Fruit fly (Drosophila melanogaster): ENCODE measurements around the gene ush.

Gene ush

DNA sequence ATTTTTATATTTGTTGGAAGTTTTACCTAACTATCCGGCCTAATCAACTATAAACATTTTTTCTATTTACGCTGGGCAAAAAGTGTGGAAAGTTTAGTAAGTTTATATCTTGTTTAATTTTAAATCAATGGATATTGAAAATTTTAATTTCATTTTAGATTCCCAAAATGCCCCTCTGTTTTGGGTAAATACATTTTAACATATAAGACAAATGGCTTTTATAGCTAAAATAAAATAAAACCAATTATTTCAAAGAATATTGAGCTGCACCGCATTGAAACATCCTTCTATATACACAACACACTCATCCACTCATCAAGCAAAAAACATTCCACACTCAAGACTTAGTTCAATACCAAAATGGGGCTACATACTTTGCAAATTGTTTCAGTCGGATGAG, at the start of gene ush:
Gene ush (plus strand): TSS at position 301 of the 400 bp plus-strand sequence.
- TF ChIP-seq esn (GFP tag; optimal IDR thresholded peaks at IDR 0.05): no peak
- TF ChIP-seq ss (GFP tag; optimal IDR thresholded peaks at IDR 0.05): no peak
- TF ChIP-seq Sox102F (GFP tag; optimal IDR thresholded peaks at IDR 0.05): no peak
- no peak for TF ChIP-seq Gug (GFP tag; IDR thresholded peaks at IDR 0.05)
- no peak for TF ChIP-seq fkh (GFP tag; optimal IDR thresholded peaks at IDR 0.05)

DNA sequence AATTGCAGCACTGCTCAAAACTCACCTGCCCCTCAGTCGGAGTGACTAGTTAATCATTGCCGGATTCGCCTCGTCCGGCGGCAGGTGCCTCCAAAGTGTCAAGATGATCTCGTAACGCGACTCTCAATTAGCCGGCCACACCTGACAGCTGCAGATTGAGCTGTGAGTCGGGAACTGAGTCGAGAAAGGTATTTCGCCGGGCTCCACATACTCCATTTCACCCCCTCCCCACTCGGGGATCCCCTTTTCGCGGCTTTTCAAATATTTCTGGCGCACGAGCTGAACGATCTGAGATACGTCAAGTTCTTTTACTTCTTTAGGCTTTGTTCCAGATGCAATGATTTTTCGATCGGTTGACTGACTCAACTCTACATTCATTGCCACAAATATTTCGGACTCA, 49.6 kb upstream of the ush start:
- no peak for TF ChIP-seq Ets96B (tag; optimal IDR thresholded peaks at IDR 0.05)
- no peak for TF ChIP-seq Met (GFP tag; optimal IDR thresholded peaks at IDR 0.05)
- TF ChIP-seq CG6276 (GFP tag; optimal IDR thresholded peaks at IDR 0.05): no peak
- TF ChIP-seq Ets21C (GFP tag; optimal IDR thresholded peaks at IDR 0.05): no peak
- TF ChIP-seq topi (GFP tag; optimal IDR thresholded peaks at IDR 0.05): no peak
- TF ChIP-seq CG9139 (GFP tag; optimal IDR thresholded peaks at IDR 0.05): no peak

DNA sequence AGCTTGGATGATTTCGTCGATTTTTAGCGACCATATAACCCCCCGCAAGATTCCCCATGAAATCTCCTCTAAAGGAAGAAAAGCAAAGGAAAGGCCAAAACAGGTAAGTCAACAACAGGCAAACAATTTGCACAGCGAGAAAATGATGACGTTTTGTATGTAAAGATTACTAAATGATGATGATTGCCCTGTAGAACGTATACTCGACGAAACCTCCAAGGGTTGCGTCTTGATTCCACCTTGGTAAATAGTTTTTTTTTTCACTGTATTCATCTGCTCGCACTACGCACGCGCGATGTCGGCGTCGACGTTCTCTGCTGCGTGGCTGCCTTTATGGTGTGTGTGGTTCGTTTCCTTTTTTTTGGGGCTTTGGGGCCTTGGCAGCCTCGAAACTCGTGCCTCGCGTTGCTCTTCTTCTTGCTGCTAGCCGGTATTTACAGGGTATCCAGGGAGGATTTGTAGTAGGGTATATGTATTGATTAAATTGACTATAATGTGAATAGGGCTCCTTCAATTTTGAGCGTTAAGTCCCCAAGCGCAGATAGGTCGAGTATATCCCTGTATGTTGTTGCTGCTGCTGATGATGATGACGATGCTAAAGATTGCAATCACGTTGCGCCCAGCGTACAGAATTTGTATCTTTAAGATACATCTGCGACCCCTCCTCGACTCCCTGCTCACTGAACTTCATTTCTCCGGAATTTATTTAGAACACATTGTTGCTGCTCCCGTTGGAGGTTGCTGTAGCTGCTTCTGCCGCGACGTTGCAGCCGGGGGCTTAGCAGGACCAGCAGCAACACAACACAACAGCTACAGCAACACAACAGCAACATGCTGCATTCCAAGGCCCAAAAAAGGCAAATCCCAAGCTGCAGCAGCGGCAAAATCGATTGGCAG, 48.4 kb upstream of the ush start:
- peak; percentile 96 for TF ChIP-seq CG3919 (GFP tag; optimal IDR thresholded peaks at IDR 0.05)
- peak; percentile 93 for TF ChIP-seq CG7368 (GFP tag; optimal IDR thresholded peaks at IDR 0.05)
- TF ChIP-seq lz (GFP tag; optimal IDR thresholded peaks at IDR 0.05): peak; percentile 94
- peak; percentile 80 for TF ChIP-seq Blimp-1 (GFP tag; optimal IDR thresholded peaks at IDR 0.05)
- TF ChIP-seq CG15336 (GFP tag; IDR thresholded peaks at IDR 0.05): peak; percentile 97
- peak; percentile 93 for TF ChIP-seq CG31627 (GFP tag; optimal IDR thresholded peaks at IDR 0.05)
- TF ChIP-seq Hr38 (GFP tag; optimal IDR thresholded peaks at IDR 0.05): peak; percentile 83
- peak; percentile 85 for TF ChIP-seq CG11902 (GFP tag; optimal IDR thresholded peaks at IDR 0.05)
- TF ChIP-seq CG10669 (GFP tag; optimal IDR thresholded peaks at IDR 0.05): peak; percentile 86
- TF ChIP-seq Lpt (GFP tag; optimal IDR thresholded peaks at IDR 0.05): peak; percentile 92
- peak; percentile 84 for TF ChIP-seq fd85E (GFP tag; optimal IDR thresholded peaks at IDR 0.05)
- peak; percentile 81 for TF ChIP-seq Ets96B (tag; optimal IDR thresholded peaks at IDR 0.05)
- peak; percentile 93 for TF ChIP-seq acj6 (GFP tag; optimal IDR thresholded peaks at IDR 0.05)
- peak; percentile 94 for TF ChIP-seq net (GFP tag; optimal IDR thresholded peaks at IDR 0.05)
- peak; percentile 78 for TF ChIP-seq CG11294 (GFP tag; IDR thresholded peaks at IDR 0.05)
- TF ChIP-seq CG9139 (GFP tag; optimal IDR thresholded peaks at IDR 0.05): peak; percentile 87
- TF ChIP-seq svp (GFP tag): peak; percentile 97
- TF ChIP-seq Met (GFP tag; optimal IDR thresholded peaks at IDR 0.05): peak; percentile 95
- TF ChIP-seq CG6854 (GFP tag; optimal IDR thresholded peaks at IDR 0.05): peak; percentile 91
- peak; percentile 93 for TF ChIP-seq CG10631 (GFP tag; optimal IDR thresholded peaks at IDR 0.05)
- peak; percentile 91 for TF ChIP-seq CG8632 (GFP tag; optimal IDR thresholded peaks at IDR 0.05)
- peak; percentile 91 for TF ChIP-seq CG4318 (GFP tag; optimal IDR thresholded peaks at IDR 0.05)
- TF ChIP-seq Hr39 (GFP tag; optimal IDR thresholded peaks at IDR 0.05): peak; percentile 92
- peak; percentile 91 for TF ChIP-seq cyc (GFP tag; optimal IDR thresholded peaks at IDR 0.05)
- TF ChIP-seq fkh (GFP tag; optimal IDR thresholded peaks at IDR 0.05): no peak
- TF ChIP-seq Eip93F (GFP tag; optimal IDR thresholded peaks at IDR 0.05): peak; percentile 91
- peak; percentile 94 for TF ChIP-seq spab (GFP tag; optimal IDR thresholded peaks at IDR 0.05)
- TF ChIP-seq Sox15 (GFP tag; optimal IDR thresholded peaks at IDR 0.05): peak; percentile 77
- TF ChIP-seq CG6792 (GFP tag; optimal IDR thresholded peaks at IDR 0.05): peak; percentile 95
- peak; percentile 96 for TF ChIP-seq CG6163 (GFP tag; IDR thresholded peaks at IDR 0.05)
- peak; percentile 85 for TF ChIP-seq CG3032 (tag; optimal IDR thresholded peaks at IDR 0.05)
- TF ChIP-seq CG6808 (GFP tag; optimal IDR thresholded peaks at IDR 0.05): peak; percentile 94
- TF ChIP-seq CG11762 (GFP tag; optimal IDR thresholded peaks at IDR 0.05; ENCODE audit: insufficient read depth): peak; percentile 91
- peak; percentile 91 for TF ChIP-seq CG6276 (GFP tag; optimal IDR thresholded peaks at IDR 0.05)
- peak; percentile 95 for TF ChIP-seq Sox102F (GFP tag; optimal IDR thresholded peaks at IDR 0.05)
- peak; percentile 95 for TF ChIP-seq Smox (GFP tag; optimal IDR thresholded peaks at IDR 0.05)
- TF ChIP-seq CG8319 (GFP tag; optimal IDR thresholded peaks at IDR 0.05): peak; percentile 89
- TF ChIP-seq pdm3 (GFP tag; optimal IDR thresholded peaks at IDR 0.05): peak; percentile 95
- peak; percentile 97 for TF ChIP-seq esn (GFP tag; optimal IDR thresholded peaks at IDR 0.05)
- peak; percentile 96 for TF ChIP-seq eg (GFP tag; IDR thresholded peaks at IDR 0.05)
- peak; percentile 95 for TF ChIP-seq Sox14 (GFP tag; optimal IDR thresholded peaks at IDR 0.05)
